Fruit fly (Drosophila melanogaster) whole organism, adult: ENCODE data around the gene vir-1.

Experiments used
- CG14711 ChIP-seq: fragments of 200-800 bp; sonication (Bioruptor generic); optimal IDR thresholded peaks from 2 replicates; lab custom pipeline; 2018; ENCODE audit warnings: missing biosample characterization, mild to moderate bottlenecking, missing genetic modification characterization, moderate library complexity
- CG33017 ChIP-seq: fragments of 200-800 bp; sonication (Bioruptor generic); optimal IDR thresholded peaks from 2 replicates; lab custom pipeline; 2018; ENCODE audit warnings: missing biosample characterization, mild to moderate bottlenecking, missing genetic modification characterization, moderate library complexity
- CG7045 ChIP-seq: fragments of 200-800 bp; sonication (Bioruptor generic); optimal IDR thresholded peaks from 2 replicates; lab custom pipeline; 2017; ENCODE audit warnings: missing biosample characterization, mild to moderate bottlenecking, missing genetic modification characterization
- CG7101 ChIP-seq: fragments of 200-800 bp; sonication (Bioruptor generic); optimal IDR thresholded peaks from 2 replicates; lab custom pipeline; 2018; ENCODE audit warnings: missing biosample characterization, mild to moderate bottlenecking, missing genetic modification characterization, moderate library complexity
- Crg-1 ChIP-seq: fragments of 200-800 bp; sonication (Bioruptor generic); optimal IDR thresholded peaks from 2 replicates; lab custom pipeline; 2016; ENCODE audit warnings: missing biosample characterization, missing genetic modification characterization
- cnc ChIP-seq, 2 experiments: fragments of >200 bp; optimal IDR thresholded peaks; 2 replicates each; lab custom pipeline; 2017
- kay ChIP-seq: fragments of 200-800 bp; sonication (Bioruptor generic); peaks from one replicate; lab custom pipeline; 2016; ENCODE audit warnings: missing biosample characterization, missing genetic modification characterization, borderline replicate concordance
- ovo ChIP-seq: fragments of 200-800 bp; sonication (Bioruptor generic); optimal IDR thresholded peaks from 2 replicates; lab custom pipeline; 2016; ENCODE audit warnings: missing biosample characterization, missing genetic modification characterization
- toe ChIP-seq: fragments of 200-800 bp; sonication (Bioruptor generic); optimal IDR thresholded peaks from 2 replicates; lab custom pipeline; 2016; ENCODE audit warnings: missing biosample characterization, missing genetic modification characterization

dm6 chr2L:12356141-12356540 is 67.1 kb downstream of the vir-1 start, which contains the start of gene CG17010:
- no peak for TF ChIP-seq kay (GFP tag; lab: Kevin White, UChicago)
- no peak for TF ChIP-seq ovo
- no peak for TF ChIP-seq CG7101
- no peak for TF ChIP-seq CG33017 (tag; lab: Kevin White, UChicago)
- TF ChIP-seq cnc (optimal IDR thresholded peaks at IDR 0.05; lab: Kevin White, UChicago) = no peak
- TF ChIP-seq CG14711 (tag; lab: Kevin White, UChicago) = no peak
- TF ChIP-seq toe (GFP tag; lab: Kevin White, UChicago) = no peak
- TF ChIP-seq Crg-1 (GFP tag; lab: Kevin White, UChicago) = no peak
- no peak for TF ChIP-seq CG7045 (GFP tag; lab: Kevin White, UChicago)
